Fruit fly (Drosophila melanogaster): Measurements from ENCODE around the gene CG15812.

CG15812 gene

dm6 chr3L:3194059-3194458 lies 34.3 kb downstream of the CG15812 start (continued):
- TF ChIP-seq Pdp1 (GFP tag; optimal IDR thresholded peaks at IDR 0.05) (peak; percentile 55), CG3407 (GFP tag; optimal IDR thresholded peaks at IDR 0.05) (peak; percentile 80), CG10979 (tag; optimal IDR thresholded peaks at IDR 0.05) (peak; percentile 93), Trl (optimal IDR thresholded peaks at IDR 0.05) (no peak), Trl (GFP tag; optimal IDR thresholded peaks at IDR 0.05) (peak; percentile 47), NfI (GFP tag; optimal IDR thresholded peaks at IDR 0.05) (peak; percentile 93), wdn (GFP tag; IDR thresholded peaks at IDR 0.05) (peak; percentile 73), ewg (GFP tag; optimal IDR thresholded peaks at IDR 0.05) (peak; percentile 94), lbe (GFP tag; optimal IDR thresholded peaks at IDR 0.05) (peak; percentile 94), Dfd (GFP tag; optimal IDR thresholded peaks at IDR 0.05) (no peak), CG18619 (GFP tag; optimal IDR thresholded peaks at IDR 0.05) (peak; percentile 90), Oaz (GFP tag; IDR thresholded peaks at IDR 0.05) (peak; percentile 86), ac (GFP tag; optimal IDR thresholded peaks at IDR 0.05) (peak; percentile 89), CG5180 (GFP tag; optimal IDR thresholded peaks at IDR 0.05) (peak; percentile 80), psq (GFP tag; optimal IDR thresholded peaks at IDR 0.05) (peak; percentile 75), grau (tag; optimal IDR thresholded peaks at IDR 0.05) (peak; percentile 91), gcm (GFP tag; optimal IDR thresholded peaks at IDR 0.05) (peak; percentile 95), Max (GFP tag; optimal IDR thresholded peaks at IDR 0.05) (peak; percentile 86), CG12659 (GFP tag; optimal IDR thresholded peaks at IDR 0.05) (peak; percentile 93), CG4282 (GFP tag; optimal IDR thresholded peaks at IDR 0.05) (no peak), CTCF (GFP tag; optimal IDR thresholded peaks at IDR 0.05) (peak; percentile 59), CG32772 (GFP tag; IDR thresholded peaks at IDR 0.05) (peak; percentile 93), crol (GFP tag; IDR thresholded peaks at IDR 0.05) (peak; percentile 53), CG13287 (GFP tag; IDR thresholded peaks at IDR 0.05; ENCODE audit: partially characterized antibody) (no peak), CG7987 (GFP tag; optimal IDR thresholded peaks at IDR 0.05) (peak; percentile 89), sens-2 (GFP tag; IDR thresholded peaks at IDR 0.05) (peak; percentile 92), CG16815 (GFP tag; optimal IDR thresholded peaks at IDR 0.05) (peak; percentile 85), CG33557 (GFP tag; optimal IDR thresholded peaks at IDR 0.05) (peak; percentile 79), CG4730 (GFP tag; IDR thresholded peaks at IDR 0.05) (peak; percentile 90), Sry-δ (GFP tag; optimal IDR thresholded peaks at IDR 0.05) (peak; percentile 5), kni (GFP tag; optimal IDR thresholded peaks at IDR 0.05) (peak; percentile 4), tll (GFP tag; optimal IDR thresholded peaks at IDR 0.05) (peak in 1 of 2 experiments; percentile 19), CG2116 (GFP tag; optimal IDR thresholded peaks at IDR 0.05) (peak; percentile 66), CG4404 (GFP tag; IDR thresholded peaks at IDR 0.05) (peak; percentile 86), p53 (GFP tag; optimal IDR thresholded peaks at IDR 0.05) (no peak), PHDP (tag; optimal IDR thresholded peaks at IDR 0.05) (peak; percentile 95), CrebB (tag; optimal IDR thresholded peaks at IDR 0.05) (peak; percentile 79), CG12071 (GFP tag; optimal IDR thresholded peaks at IDR 0.05) (peak; percentile 91), gsb (GFP tag; IDR thresholded peaks at IDR 0.05) (peak; percentile 93), CG18011 (GFP tag; optimal IDR thresholded peaks at IDR 0.05) (peak; percentile 70), lilli (GFP tag; optimal IDR thresholded peaks at IDR 0.05) (peak; percentile 81), ssp (GFP tag; IDR thresholded peaks at IDR 0.05) (peak; percentile 79), chinmo (GFP tag; IDR thresholded peaks at IDR 0.05; ENCODE audit: partially characterized antibody) (no peak), Oli (tag; optimal IDR thresholded peaks at IDR 0.05) (peak; percentile 93), CG8765 (GFP tag; IDR thresholded peaks at IDR 0.05) (peak; percentile 81), CG1529 (GFP tag; optimal IDR thresholded peaks at IDR 0.05) (peak; percentile 88), mam (GFP tag; optimal IDR thresholded peaks at IDR 0.05) (peak; percentile 57), zfh2 (GFP tag; optimal IDR thresholded peaks at IDR 0.05) (peak; percentile 14), CG34422 (GFP tag; IDR thresholded peaks at IDR 0.05) (peak; percentile 97), CG14050 (GFP tag; IDR thresholded peaks at IDR 0.05) (peak; percentile 88), Usf (GFP tag; optimal IDR thresholded peaks at IDR 0.05) (peak; percentile 39)
